Fruit fly (Drosophila melanogaster): ENCODE results near the gene Sgt1.

dm6 chr3R:8333768-8334470 lies 28.8 kb upstream of the Sgt1 start, which contains the start of gene Poxm:
- TF ChIP-seq CG8159 (tag; optimal IDR thresholded peaks at IDR 0.05) (peak; percentile 98), rn (GFP tag; IDR thresholded peaks at IDR 0.05) (peak; percentile 87), gl (tag; optimal IDR thresholded peaks at IDR 0.05) (peak; percentile 76), Pif1A (GFP tag; optimal IDR thresholded peaks at IDR 0.05) (peak; percentile 89), Ets98B (GFP tag; IDR thresholded peaks at IDR 0.05) (peak; percentile 86), CG14655 (GFP tag; optimal IDR thresholded peaks at IDR 0.05) (peak; percentile 99), CG8301 (tag; optimal IDR thresholded peaks at IDR 0.05) (peak; percentile 96), CG32121 (GFP tag; IDR thresholded peaks at IDR 0.05) (peak; percentile 93)

Measured in whole organism, pupa.